Worm (Caenorhabditis elegans): Measurements from ENCODE around the gene exc-9.
"Not testable (repeated sequence)": the region's sequence is repeated elsewhere in the genome, so short reads cannot be mapped to it uniquely, and the experiment has no call there.

DNA sequence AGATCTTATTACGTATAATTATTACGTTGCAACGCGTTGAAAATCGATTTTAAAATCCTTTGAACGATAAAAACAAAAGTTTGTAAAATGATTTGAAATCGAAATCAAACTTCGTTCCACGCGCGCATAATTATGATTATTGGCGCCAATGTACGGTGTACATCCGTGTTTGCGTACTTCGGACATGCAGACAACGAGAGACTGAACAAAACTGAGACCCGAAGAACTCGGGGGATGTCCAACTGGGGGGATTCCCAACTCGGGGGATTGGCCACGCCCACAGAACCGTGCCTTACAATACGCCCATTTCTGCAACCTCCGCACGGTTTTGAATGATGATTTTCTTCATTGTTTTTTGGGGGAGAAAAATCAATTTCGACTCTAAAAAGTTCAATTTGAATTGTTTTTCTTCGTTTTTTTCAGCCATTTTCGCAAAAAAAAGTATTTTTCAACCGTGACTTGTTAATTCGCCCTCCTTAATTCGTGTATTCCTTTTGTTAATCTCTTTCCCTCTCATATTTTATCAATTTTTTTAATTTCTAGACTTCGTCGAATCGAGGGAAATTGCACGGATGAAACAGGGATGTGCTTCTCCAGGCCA, 6.2 kb upstream of the exc-9 start, which contains the start of gene F20D12.12:
- TF ChIP-seq elt-3 (tag; optimal IDR thresholded peaks at IDR 0.05); fkh-10 (GFP tag; optimal IDR thresholded peaks at IDR 0.05); R02D3.7 (tag; optimal IDR thresholded peaks at IDR 0.05); mdl-1 (tag; optimal IDR thresholded peaks at IDR 0.05); nhr-77 (tag; optimal IDR thresholded peaks at IDR 0.05); aly-2 (tag; optimal IDR thresholded peaks at IDR 0.05); ama-1 (optimal IDR thresholded peaks at IDR 0.05); ceh-16 (tag; optimal IDR thresholded peaks at IDR 0.05): not testable (repeated sequence)
- TF ChIP-seq pha-4 (tag; optimal IDR thresholded peaks at IDR 0.05) = peak; percentile 66
- TF ChIP-seq lin-15B (tag; optimal IDR thresholded peaks at IDR 0.05) = peak; percentile 69
